Fruit fly (Drosophila melanogaster) whole organism, wandering third instar larva: ENCODE data around the gene CG5966.

Source experiments
- Abd-B ChIP-seq: fragments of >200 bp; optimal IDR thresholded peaks from 2 replicates; lab custom pipeline; 2017; ENCODE audit warnings: missing biosample characterization, missing genetic modification characterization
- CG32264 ChIP-seq: fragments of 200-800 bp; sonication (Bioruptor generic); optimal IDR thresholded peaks from 2 replicates; lab custom pipeline; 2016; ENCODE audit warnings: missing biosample characterization, missing genetic modification characterization
- CG9705 ChIP-seq: fragments of 200-800 bp; sonication (Bioruptor generic); optimal IDR thresholded peaks from 2 replicates; lab custom pipeline; 2018; ENCODE audit warnings: missing biosample characterization, mild to moderate bottlenecking, missing genetic modification characterization
- CrebA ChIP-seq: fragments of 200-800 bp; sonication (Bioruptor generic); optimal IDR thresholded peaks from 2 replicates; lab custom pipeline; 2016; ENCODE audit warnings: missing biosample characterization, mild to moderate bottlenecking, missing genetic modification characterization, borderline replicate concordance
- Dfd ChIP-seq: fragments of >200 bp; optimal IDR thresholded peaks from 2 replicates; lab custom pipeline; 2017; ENCODE audit warnings: missing biosample characterization, missing genetic modification characterization
- Dif ChIP-seq: fragments of 200-275, 200-300 bp; sonication (Bioruptor generic); optimal IDR thresholded peaks from 2 replicates; lab custom pipeline; 2018; ENCODE audit warnings: missing biosample characterization, missing genetic modification characterization; ENCODE audit not compliant: partially characterized antibody
- GATAd ChIP-seq: sonication (Bioruptor generic); optimal IDR thresholded peaks from 2 replicates; lab custom pipeline; 2016; ENCODE audit warnings: missing biosample characterization, missing genetic modification characterization
- HLH106 ChIP-seq: fragments of 200-800 bp; optimal IDR thresholded peaks from 3 replicates; lab custom pipeline; 2019; ENCODE audit warnings: missing biosample characterization, mild to moderate bottlenecking, missing genetic modification characterization, moderate library complexity
- Hnf4 ChIP-seq: fragments of 200-800 bp; sonication (Bioruptor generic); optimal IDR thresholded peaks from 2 replicates; lab custom pipeline; 2016; ENCODE audit warnings: missing biosample characterization, mild to moderate bottlenecking, missing genetic modification characterization
- Hr78 ChIP-seq: fragments of >200 bp; optimal IDR thresholded peaks from 2 replicates; lab custom pipeline; 2017; ENCODE audit warnings: missing biosample characterization, missing genetic modification characterization
- Hr83 ChIP-seq: fragments of 200-300 bp; sonication (Bioruptor generic); optimal IDR thresholded peaks from 2 replicates; lab custom pipeline; 2016; ENCODE audit warnings: missing biosample characterization, mild to moderate bottlenecking, missing genetic modification characterization, moderate library complexity; ENCODE audit not compliant: poor library complexity, severe bottlenecking
- Jra ChIP-seq: sonication (Bioruptor generic); optimal IDR thresholded peaks from 2 replicates; lab custom pipeline; 2016; ENCODE audit warnings: missing biosample characterization, missing genetic modification characterization
- Mio ChIP-seq: sonication (Bioruptor generic); optimal IDR thresholded peaks from 2 replicates; lab custom pipeline; 2016; ENCODE audit warnings: missing biosample characterization, missing genetic modification characterization
- Myc ChIP-seq: fragments of >200 bp; optimal IDR thresholded peaks from 2 replicates; lab custom pipeline; 2017
- N ChIP-seq: fragments of >200 bp; optimal IDR thresholded peaks from 2 replicates; lab custom pipeline; 2018; ENCODE audit warnings: missing biosample characterization, missing external identifiers, missing genetic modification characterization
- OdsH ChIP-seq: fragments of 200-800 bp; sonication (Bioruptor generic); optimal IDR thresholded peaks from 2 replicates; lab custom pipeline; 2016; ENCODE audit warnings: missing biosample characterization, mild to moderate bottlenecking, missing genetic modification characterization
- Rel ChIP-seq, 2 experiments: fragments of 200-800 bp; sonication (Bioruptor generic) in 1 of 2; optimal IDR thresholded peaks; 2 replicates in 1 of 2; 3 replicates in 1 of 2; lab custom pipeline; 2016 to 2019; ENCODE audit warnings: mild to moderate bottlenecking in 2 of 2, missing biosample characterization in 2 of 2, missing genetic modification characterization in 2 of 2, moderate library complexity in 1 of 2
- Sp1 ChIP-seq: fragments of 200-800 bp; sonication (Bioruptor generic); optimal IDR thresholded peaks from 3 replicates; lab custom pipeline; 2019; ENCODE audit warnings: missing biosample characterization, mild to moderate bottlenecking, missing genetic modification characterization, moderate library complexity
- Vsx2 ChIP-seq: fragments of 200-300, 225-300 bp; sonication (Bioruptor generic); optimal IDR thresholded peaks from 2 replicates; lab custom pipeline; 2018; ENCODE audit warnings: missing biosample characterization, missing genetic modification characterization; ENCODE audit not compliant: partially characterized antibody
- br ChIP-seq: fragments of 200-800 bp; sonication (Bioruptor generic); optimal IDR thresholded peaks from 2 replicates; lab custom pipeline; 2016; ENCODE audit warnings: missing biosample characterization, missing genetic modification characterization
- brk ChIP-seq: fragments of 200-800 bp; sonication (Bioruptor generic); optimal IDR thresholded peaks from 2 replicates; lab custom pipeline; 2016; ENCODE audit warnings: missing biosample characterization, mild to moderate bottlenecking, missing genetic modification characterization
- dl ChIP-seq, 2 experiments: fragments of 175-275, 200-275 bp in 1 of 2; fragments of 200-275 bp in 1 of 2; sonication (Bioruptor generic); optimal IDR thresholded peaks; lab custom pipeline; 2018; ENCODE audit warnings: mild to moderate bottlenecking in 2 of 2, missing biosample characterization in 2 of 2, missing genetic modification characterization in 2 of 2, moderate library complexity in 2 of 2; ENCODE audit not compliant: partially characterized antibody in 2 of 2, insufficient read depth in 1 of 2
- dmrt93B ChIP-seq: fragments of 200-800 bp; sonication (Bioruptor generic); optimal IDR thresholded peaks from 2 replicates; lab custom pipeline; 2018; ENCODE audit warnings: missing biosample characterization, mild to moderate bottlenecking, missing genetic modification characterization
- dsf ChIP-seq: sonication (Bioruptor generic); optimal IDR thresholded peaks from 2 replicates; lab custom pipeline; 2016; ENCODE audit warnings: missing biosample characterization, missing genetic modification characterization, borderline replicate concordance
- ey ChIP-seq: fragments of 200-800 bp; sonication (Bioruptor generic); optimal IDR thresholded peaks from 2 replicates; lab custom pipeline; 2016; ENCODE audit warnings: missing biosample characterization, missing genetic modification characterization
- foxo ChIP-seq, 2 experiments: fragments of 200-800 bp; sonication (Bioruptor generic); optimal IDR thresholded peaks; 2 replicates in 1 of 2; 3 replicates in 1 of 2; lab custom pipeline; 2016 to 2017; ENCODE audit warnings: missing biosample characterization in 2 of 2, missing genetic modification characterization in 2 of 2
- fru ChIP-seq: fragments of 200-800 bp; sonication (Bioruptor generic); optimal IDR thresholded peaks from 3 replicates; lab custom pipeline; 2016; ENCODE audit warnings: missing biosample characterization, mild to moderate bottlenecking, missing genetic modification characterization
- h ChIP-seq: fragments of 200-800 bp; sonication (Bioruptor generic); optimal IDR thresholded peaks from 3 replicates; lab custom pipeline; 2016; ENCODE audit warnings: missing biosample characterization, mild to moderate bottlenecking, missing genetic modification characterization
- jim ChIP-seq: fragments of 175-275, 200-325 bp; sonication (Bioruptor generic); optimal IDR thresholded peaks from 2 replicates; lab custom pipeline; 2016; ENCODE audit warnings: missing biosample characterization, mild to moderate bottlenecking, missing genetic modification characterization
- lola ChIP-seq: fragments of >200 bp; optimal IDR thresholded peaks from 2 replicates; lab custom pipeline; 2017; ENCODE audit warnings: missing biosample characterization, missing genetic modification characterization
- pan ChIP-seq: fragments of >200 bp; optimal IDR thresholded peaks from 2 replicates; lab custom pipeline; 2017
- psq ChIP-seq: fragments of 200-800 bp; sonication (Bioruptor generic); optimal IDR thresholded peaks from 3 replicates; lab custom pipeline; 2017; ENCODE audit warnings: missing biosample characterization, mild to moderate bottlenecking, missing genetic modification characterization, moderate library complexity
- rgr ChIP-seq: fragments of 200-800 bp; sonication (Bioruptor generic); optimal IDR thresholded peaks from 3 replicates; lab custom pipeline; 2016; ENCODE audit warnings: missing biosample characterization, mild to moderate bottlenecking, missing genetic modification characterization
- sage ChIP-seq: fragments of 200-800 bp; sonication (Bioruptor generic); optimal IDR thresholded peaks from 2 replicates; lab custom pipeline; 2016; ENCODE audit warnings: missing biosample characterization, mild to moderate bottlenecking, missing genetic modification characterization
- sv ChIP-seq: fragments of 200-800 bp; sonication (Bioruptor generic); optimal IDR thresholded peaks from 3 replicates; lab custom pipeline; 2016; ENCODE audit warnings: missing biosample characterization, missing genetic modification characterization
- tai ChIP-seq: sonication (Bioruptor generic); optimal IDR thresholded peaks from 2 replicates; lab custom pipeline; 2016; ENCODE audit warnings: missing biosample characterization, missing genetic modification characterization
- usp ChIP-seq: fragments of >200 bp; optimal IDR thresholded peaks from 2 replicates; lab custom pipeline; 2017; ENCODE audit warnings: missing biosample characterization, missing genetic modification characterization
- woc ChIP-seq: sonication (Bioruptor generic); optimal IDR thresholded peaks from 2 replicates; lab custom pipeline; 2016; ENCODE audit warnings: missing biosample characterization, mild to moderate bottlenecking, missing genetic modification characterization

Gene CG5966

dm6 chrX:6030593-6030992 is 42.0 kb downstream of the CG5966 start:
- TF ChIP-seq fru (no peak), Vsx2 (GFP tag; lab: Kevin White, UChicago) (peak; percentile 93), tai (no peak), dsf (GFP tag; lab: Kevin White, UChicago) (no peak), brk (GFP tag; lab: Kevin White, UChicago) (no peak), h (GFP tag; lab: Kevin White, UChicago) (no peak), jim (no peak)

- TF ChIP-seq pan (lab: Kevin White, UChicago) (no peak), Abd-B (GFP tag; lab: Kevin White, UChicago) (no peak), CG32264 (peak; percentile 14), Rel (GFP tag; optimal IDR thresholded peaks at IDR 0.05; lab: Kevin White, UChicago) (no peak), Rel (tag; optimal IDR thresholded peaks at IDR 0.05; lab: Kevin White, UChicago) (peak; percentile 44), fru (peak; percentile 81), HLH106 (tag; lab: Kevin White, UChicago) (peak; percentile 71), CrebA (GFP tag; lab: Kevin White, UChicago) (no peak), GATAd (GFP tag; lab: Kevin White, UChicago) (no peak), Dif (GFP tag; lab: Kevin White, UChicago) (no peak), rgr (peak; percentile 67), dl (GFP tag; optimal IDR thresholded peaks at IDR 0.05; lab: Kevin White, UChicago; ENCODE audit: insufficient read depth in 1 of 2, partially characterized antibody in 2 of 2) (no peak), N (GFP tag; lab: Kevin White, UChicago) (no peak), br (GFP tag; lab: Kevin White, UChicago) (peak; percentile 66), foxo (GFP tag; optimal IDR thresholded peaks at IDR 0.05; lab: Kevin White, UChicago) (peak in 1 of 2 experiments; percentile 76), Hr78 (GFP tag; lab: Kevin White, UChicago) (no peak), Mio (GFP tag; lab: Kevin White, UChicago) (no peak), psq (GFP tag; lab: Kevin White, UChicago) (peak; percentile 50), Jra (GFP tag; lab: Kevin White, UChicago) (no peak), usp (GFP tag; lab: Kevin White, UChicago) (no peak), h (GFP tag; lab: Kevin White, UChicago) (peak; percentile 75), woc (GFP tag; lab: Kevin White, UChicago) (peak; percentile 42), Myc (lab: Kevin White, UChicago) (no peak), sage (GFP tag; lab: Kevin White, UChicago) (no peak), Hnf4 (peak; percentile 48), CG9705 (GFP tag; lab: Kevin White, UChicago) (peak; percentile 63), Vsx2 (GFP tag; lab: Kevin White, UChicago) (no peak), brk (GFP tag; lab: Kevin White, UChicago) (no peak), tai (no peak), dsf (GFP tag; lab: Kevin White, UChicago) (no peak), ey (GFP tag; lab: Kevin White, UChicago) (peak; percentile 77), Sp1 (GFP tag; lab: Kevin White, UChicago) (peak; percentile 72), OdsH (GFP tag; lab: Kevin White, UChicago) (peak; percentile 54), sv (GFP tag; lab: Kevin White, UChicago) (peak; percentile 70), Hr83 (GFP tag; lab: Kevin White, UChicago) (no peak), jim (no peak), dmrt93B (GFP tag; lab: Kevin White, UChicago) (peak; percentile 55), lola (GFP tag; lab: Kevin White, UChicago) (no peak), Dfd (GFP tag; lab: Kevin White, UChicago) (no peak)
Measured at dm6 chrX:6031692-6032091, 43.1 kb downstream of the CG5966 start.
